Fruit fly (Drosophila melanogaster) whole organism: ENCODE results near the gene CG7299.

Experiments
- CG8478 ChIP-seq: fragments of >200 bp; optimal IDR thresholded peaks from 2 replicates; lab custom pipeline; 2018; ENCODE audit warnings: inconsistent platforms
- Dll ChIP-seq: fragments of >200 bp; optimal IDR thresholded peaks from 2 replicates; lab custom pipeline; 2017
- EcR ChIP-seq, 2 experiments: fragments of >200 bp; optimal IDR thresholded peaks; 2 replicates each; lab custom pipeline; 2017; ENCODE audit warnings: missing biosample characterization in 2 of 2, missing genetic modification characterization in 2 of 2, missing genetic modification reagents in 2 of 2
- pan ChIP-seq: fragments of >200 bp; optimal IDR thresholded peaks from 2 replicates; lab custom pipeline; 2017
- psq ChIP-seq: fragments of >200 bp; optimal IDR thresholded peaks from 2 replicates; lab custom pipeline; 2017
- usp ChIP-seq: fragments of >200 bp; optimal IDR thresholded peaks from 2 replicates; lab custom pipeline; 2017; ENCODE audit warnings: missing biosample characterization, missing genetic modification characterization, mixed read lengths

- TF ChIP-seq psq (lab: Kevin White, UChicago) (no peak), EcR (GFP tag; optimal IDR thresholded peaks at IDR 0.05; lab: Kevin White, UChicago) (no peak), CG8478 (lab: Kevin White, UChicago) (no peak), usp (GFP tag; lab: Kevin White, UChicago) (no peak), Dll (lab: Kevin White, UChicago) (no peak), pan (lab: Kevin White, UChicago) (no peak)
Observed at dm6 chr2L:10689221-10690034, 5.2 kb upstream of the CG7299 start, which contains the start of gene CG7294.
